Fruit fly (Drosophila melanogaster) whole organism, embryonic: Measurements from ENCODE around the gene CG9855.

Experiments used
- ATbp ChIP-seq: fragments of 200-800 bp; sonication (Bioruptor generic); optimal IDR thresholded peaks from 2 replicates; lab custom pipeline; 2017; ENCODE audit warnings: missing biosample characterization, mild to moderate bottlenecking, missing genetic modification characterization, missing genetic modification reagents
- Bdp1 ChIP-seq: fragments of 200-800 bp; sonication (Bioruptor generic); optimal IDR thresholded peaks from 3 replicates; lab custom pipeline; 2016; ENCODE audit warnings: missing biosample characterization, missing genetic modification characterization
- Blimp-1 ChIP-seq: fragments of 200-800 bp; sonication (Bioruptor generic); optimal IDR thresholded peaks from 3 replicates; lab custom pipeline; 2018; ENCODE audit warnings: missing biosample characterization, missing genetic modification characterization, mild to moderate bottlenecking, moderate library complexity, missing genetic modification reagents
- C15 ChIP-seq: fragments of 200-800 bp; sonication (Bioruptor generic); IDR thresholded peaks from 3 replicates; pipeline ENCODE4 v1.3.6; 2022; ENCODE audit warnings: missing biosample characterization, missing genetic modification characterization
- CG10274 ChIP-seq: fragments of 200-800 bp; sonication (Bioruptor generic); optimal IDR thresholded peaks from 3 replicates; lab custom pipeline; 2017; ENCODE audit warnings: missing biosample characterization, mild to moderate bottlenecking, missing genetic modification characterization
- CG12236 ChIP-seq: fragments of 200-800 bp; sonication (Bioruptor generic); optimal IDR thresholded peaks from 2 replicates; lab custom pipeline; 2016; ENCODE audit warnings: missing biosample characterization, missing genetic modification characterization
- CG1233 ChIP-seq: fragments of 200-800 bp; sonication (Bioruptor generic); optimal IDR thresholded peaks from 4 replicates; lab custom pipeline; 2018; ENCODE audit warnings: missing biosample characterization, mild to moderate bottlenecking, missing genetic modification characterization
- CG13287 ChIP-seq: fragments of 200-800 bp; sonication (Bioruptor generic); IDR thresholded peaks from 2 replicates; pipeline ENCODE4 v1.3.6; 2022; ENCODE audit warnings: missing biosample characterization, missing genetic modification characterization; ENCODE audit not compliant: partially characterized antibody
- CG15269 ChIP-seq: fragments of 200-800 bp; sonication (Bioruptor generic); optimal IDR thresholded peaks from 2 replicates; lab custom pipeline; 2018; ENCODE audit warnings: missing biosample characterization, mild to moderate bottlenecking, missing genetic modification characterization, moderate library complexity
- CG15479 ChIP-seq: fragments of 200-800 bp; sonication (Bioruptor generic); optimal IDR thresholded peaks from 3 replicates; lab custom pipeline; 2019; ENCODE audit warnings: missing biosample characterization, mild to moderate bottlenecking, missing genetic modification characterization, moderate library complexity
- CG15601 ChIP-seq: fragments of 200-800 bp; sonication (Bioruptor generic); optimal IDR thresholded peaks from 3 replicates; lab custom pipeline; 2019; ENCODE audit warnings: missing biosample characterization, mild to moderate bottlenecking, missing genetic modification characterization, moderate library complexity
- CG17328 ChIP-seq: fragments of 200-800 bp; sonication (Bioruptor generic); IDR thresholded peaks from 2 replicates; pipeline ENCODE4 v1.3.6; 2022; ENCODE audit warnings: missing biosample characterization, missing genetic modification characterization
- CG17612 ChIP-seq: fragments of 200-800 bp; sonication (Bioruptor generic); IDR thresholded peaks from 2 replicates; pipeline ENCODE4 v1.3.6; 2022; ENCODE audit warnings: missing biosample characterization, missing genetic modification characterization
- CG17912 ChIP-seq: fragments of 200-800 bp; sonication (Bioruptor generic); optimal IDR thresholded peaks from 2 replicates; lab custom pipeline; 2018; ENCODE audit warnings: missing biosample characterization, mild to moderate bottlenecking, missing genetic modification characterization
- CG18476 ChIP-seq: fragments of 200-800 bp; sonication (Bioruptor generic); optimal IDR thresholded peaks from 2 replicates; lab custom pipeline; 2016; ENCODE audit warnings: missing biosample characterization, mild to moderate bottlenecking, missing genetic modification characterization
- CG2875 ChIP-seq: fragments of 200-800 bp; sonication (Bioruptor generic); optimal IDR thresholded peaks from 2 replicates; lab custom pipeline; 2017; ENCODE audit warnings: missing biosample characterization, mild to moderate bottlenecking, missing genetic modification characterization, missing genetic modification reagents
- CG30431 ChIP-seq: fragments of 200-800 bp; sonication (Bioruptor generic); optimal IDR thresholded peaks from 2 replicates; lab custom pipeline; 2017; ENCODE audit warnings: missing biosample characterization, missing genetic modification characterization
- CG31365 ChIP-seq: fragments of 200-800 bp; sonication (Bioruptor generic); optimal IDR thresholded peaks from 2 replicates; lab custom pipeline; 2018; ENCODE audit warnings: missing biosample characterization, mild to moderate bottlenecking, missing genetic modification characterization
- CG32767 ChIP-seq: fragments of 200-800 bp; sonication (Bioruptor generic); IDR thresholded peaks from 2 replicates; pipeline ENCODE4 v1.3.6; 2022; ENCODE audit warnings: missing biosample characterization, missing genetic modification characterization
- CG4404 ChIP-seq: fragments of 200-800 bp; sonication (Bioruptor generic); IDR thresholded peaks from 2 replicates; pipeline ENCODE4 v1.3.6; 2022; ENCODE audit warnings: missing biosample characterization, missing genetic modification characterization
- CG6654 ChIP-seq: fragments of 200-800 bp; sonication (Bioruptor generic); optimal IDR thresholded peaks from 2 replicates; lab custom pipeline; 2017; ENCODE audit warnings: missing biosample characterization, mild to moderate bottlenecking, missing genetic modification characterization
- CG7786 ChIP-seq: fragments of 200-800 bp; sonication (Bioruptor generic); optimal IDR thresholded peaks from 2 replicates; lab custom pipeline; 2016; ENCODE audit warnings: missing biosample characterization, missing genetic modification characterization
- CG8765 ChIP-seq: fragments of 200-800 bp; sonication (Bioruptor generic); IDR thresholded peaks from 2 replicates; pipeline ENCODE4 v1.3.6; 2022; ENCODE audit warnings: missing biosample characterization, missing genetic modification characterization
- Camta ChIP-seq: fragments of 200-800 bp; sonication (Bioruptor generic); optimal IDR thresholded peaks from 2 replicates; lab custom pipeline; 2016; ENCODE audit warnings: missing biosample characterization, missing genetic modification characterization
- Fer1 ChIP-seq: fragments of 200-800 bp; sonication (Bioruptor generic); optimal IDR thresholded peaks from 2 replicates; lab custom pipeline; 2017; ENCODE audit warnings: missing biosample characterization, mild to moderate bottlenecking, missing genetic modification characterization
- Max ChIP-seq: fragments of 200-800 bp; sonication (Bioruptor generic); optimal IDR thresholded peaks from 2 replicates; lab custom pipeline; 2016; ENCODE audit warnings: missing biosample characterization, mild to moderate bottlenecking, missing genetic modification characterization
- Med ChIP-seq: fragments of 200-800 bp; sonication (Bioruptor generic); peaks from one replicate; lab custom pipeline; 2016; ENCODE audit warnings: missing biosample characterization, missing genetic modification characterization, mild to moderate bottlenecking, inconsistent platforms, moderate library complexity
- Neu2 ChIP-seq: fragments of 200-800 bp; sonication (Bioruptor generic); optimal IDR thresholded peaks from 3 replicates; lab custom pipeline; 2016; ENCODE audit warnings: missing biosample characterization, missing genetic modification characterization, borderline replicate concordance
- Optix ChIP-seq: fragments of 200-800 bp; sonication (Bioruptor generic); IDR thresholded peaks from 3 replicates; pipeline ENCODE4 v1.3.6; 2022; ENCODE audit warnings: missing biosample characterization, missing genetic modification characterization
- Rfx ChIP-seq: fragments of 200-800 bp; sonication (Bioruptor generic); IDR thresholded peaks from 2 replicates; pipeline ENCODE4 v1.3.6; 2022; ENCODE audit warnings: missing biosample characterization, missing genetic modification characterization
- Side ChIP-seq: fragments of 200-800 bp; sonication (Bioruptor generic); optimal IDR thresholded peaks from 2 replicates; lab custom pipeline; 2016; ENCODE audit warnings: missing biosample characterization, missing genetic modification characterization
- Sin3A ChIP-seq: fragments of >200 bp; optimal IDR thresholded peaks from 2 replicates; lab custom pipeline; 2018
- Vsx1 ChIP-seq: fragments of 200-800 bp; sonication (Bioruptor generic); optimal IDR thresholded peaks from 2 replicates; lab custom pipeline; 2017; ENCODE audit warnings: missing biosample characterization, mild to moderate bottlenecking, missing genetic modification characterization, missing genetic modification reagents
- chif ChIP-seq, 2 experiments: fragments of 200-800 bp; sonication (Bioruptor generic); optimal IDR thresholded peaks; 3 replicates each; lab custom pipeline; 2016; ENCODE audit warnings: missing biosample characterization in 2 of 2, missing genetic modification characterization in 2 of 2
- esg ChIP-seq: fragments of 200-800 bp; sonication (Bioruptor generic); conservative IDR thresholded peaks from 2 replicates; pipeline ENCODE4 v1.3.6; 2022; ENCODE audit warnings: missing biosample characterization, missing genetic modification characterization
- eve ChIP-seq, 2 experiments: fragments of >200 bp; optimal IDR thresholded peaks; 2 replicates each; lab custom pipeline; 2017; ENCODE audit warnings: missing biosample characterization in 2 of 2, missing genetic modification characterization in 2 of 2
- grau ChIP-seq: fragments of 200-800 bp; optimal IDR thresholded peaks from 3 replicates; lab custom pipeline; 2019; ENCODE audit warnings: missing biosample characterization, mild to moderate bottlenecking, missing genetic modification characterization, moderate library complexity
- gt ChIP-seq: fragments of 200-800 bp; sonication (Bioruptor generic); IDR thresholded peaks from 2 replicates; pipeline ENCODE4 v1.3.6; 2022; ENCODE audit warnings: missing biosample characterization, missing genetic modification characterization
- her ChIP-seq: fragments of 200-800 bp; sonication (Bioruptor generic); optimal IDR thresholded peaks from 2 replicates; lab custom pipeline; 2016; ENCODE audit warnings: missing biosample characterization, missing genetic modification characterization
- kah ChIP-seq: fragments of 200-800 bp; sonication (Bioruptor generic); optimal IDR thresholded peaks from 2 replicates; lab custom pipeline; 2018; ENCODE audit warnings: missing biosample characterization, mild to moderate bottlenecking, missing genetic modification characterization
- knrl ChIP-seq: fragments of 200-800 bp; sonication (Bioruptor generic); IDR thresholded peaks from 3 replicates; pipeline ENCODE4 v1.3.6; 2022; ENCODE audit warnings: missing biosample characterization, missing genetic modification characterization; ENCODE audit not compliant: partially characterized antibody
- p53 ChIP-seq: fragments of 200-800 bp; sonication (Bioruptor generic); optimal IDR thresholded peaks from 2 replicates; lab custom pipeline; 2016; ENCODE audit warnings: missing biosample characterization, missing genetic modification characterization
- pan ChIP-seq, 4 experiments: fragments of >200 bp in 3 of 4; fragments of 200-800 bp in 1 of 4; sonication (Bioruptor generic) in 1 of 4; optimal IDR thresholded peaks in 3 of 4; IDR thresholded peaks in 1 of 4; 2 replicates each; pipeline versions ENCODE4 v1.3.6 to Lab custom; 2017 to 2022; ENCODE audit warnings: missing biosample characterization in 2 of 4, missing genetic modification characterization in 2 of 4, mixed read lengths in 1 of 4
- pfk ChIP-seq: fragments of 200-800 bp; sonication (Bioruptor generic); optimal IDR thresholded peaks from 2 replicates; lab custom pipeline; 2018; ENCODE audit warnings: missing biosample characterization, mild to moderate bottlenecking, missing genetic modification characterization, moderate library complexity
- pum ChIP-seq: fragments of 200-800 bp; sonication (Bioruptor generic); optimal IDR thresholded peaks from 2 replicates; lab custom pipeline; 2016; ENCODE audit warnings: missing biosample characterization, missing genetic modification characterization
- ranshi ChIP-seq: fragments of 200-800 bp; sonication (Bioruptor generic); IDR thresholded peaks from 2 replicates; pipeline ENCODE4 v1.3.6; 2022; ENCODE audit warnings: missing biosample characterization, missing genetic modification characterization
- sqz ChIP-seq: fragments of 200-800 bp; sonication (Bioruptor generic); optimal IDR thresholded peaks from 3 replicates; lab custom pipeline; 2018; ENCODE audit warnings: missing biosample characterization, mild to moderate bottlenecking, missing genetic modification characterization
- stwl ChIP-seq: fragments of 200-800 bp; sonication (Bioruptor generic); optimal IDR thresholded peaks from 3 replicates; lab custom pipeline; 2018; ENCODE audit warnings: missing biosample characterization, mild to moderate bottlenecking, missing genetic modification characterization, moderate library complexity
- usp ChIP-seq: fragments of >200 bp; optimal IDR thresholded peaks from 2 replicates; lab custom pipeline; 2017; ENCODE audit warnings: missing biosample characterization, missing genetic modification characterization

CG9855 gene

DNA sequence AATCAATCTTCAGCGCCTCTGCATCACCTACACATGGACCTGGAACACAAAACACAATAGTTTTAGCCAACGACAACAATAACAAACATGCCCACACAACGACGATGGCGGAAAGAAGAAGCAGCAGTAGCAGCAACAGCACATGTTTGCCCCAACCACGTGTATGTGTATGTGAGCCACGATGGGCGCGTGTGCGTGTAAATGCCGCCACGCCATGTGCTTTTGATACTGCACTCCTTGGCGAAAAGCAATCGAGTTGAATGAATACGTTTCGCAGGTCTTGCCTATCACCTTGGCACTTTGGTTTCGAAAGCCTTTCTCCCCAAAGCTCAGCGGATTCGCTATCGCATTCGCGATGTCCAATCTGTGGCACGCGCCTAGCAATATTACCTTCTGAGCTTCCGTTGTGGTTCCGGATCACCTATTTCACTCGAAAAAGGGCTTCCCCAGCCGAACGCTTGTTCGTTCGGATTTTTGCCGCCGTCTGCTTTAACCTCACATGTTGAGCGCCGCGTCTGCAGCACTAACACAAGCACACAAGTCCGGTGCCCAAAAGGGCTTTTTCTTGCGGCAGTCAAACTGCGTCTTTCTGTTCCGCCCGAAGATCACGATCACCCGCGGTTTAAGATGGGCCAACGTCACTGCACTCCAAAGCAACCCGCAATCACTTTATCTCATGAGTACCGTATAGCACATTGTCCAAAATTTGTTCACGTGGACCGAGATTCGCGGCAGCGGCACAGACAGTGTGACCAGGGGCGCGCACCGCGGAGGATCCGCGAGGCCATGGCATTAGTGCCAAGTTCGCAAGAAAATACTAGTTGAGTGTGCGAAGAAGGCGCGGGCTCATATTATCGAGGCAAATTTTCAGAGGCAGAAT, 31.1 kb upstream of the CG9855 start, which contains the start of gene srl (continued):
- no peak for TF ChIP-seq CG15479
- no peak for TF ChIP-seq CG18476 (GFP tag; lab: Kevin White, UChicago)
- no peak for TF ChIP-seq eve (GFP tag; optimal IDR thresholded peaks at IDR 0.05; lab: Kevin White, UChicago)
- peak; percentile 13 for TF ChIP-seq pfk
- no peak for TF ChIP-seq CG15269 (tag; lab: Kevin White, UChicago)
- no peak for TF ChIP-seq CG31365 (tag; lab: Kevin White, UChicago)
- TF ChIP-seq CG17612, result no peak
- no peak for TF ChIP-seq Side (GFP tag; lab: Kevin White, UChicago)
- TF ChIP-seq chif (GFP tag; optimal IDR thresholded peaks at IDR 0.05; lab: Kevin White, UChicago), result no peak
- TF ChIP-seq CG8765, result no peak
- TF ChIP-seq CG6654 (GFP tag; lab: Kevin White, UChicago), result no peak
- no peak for TF ChIP-seq Vsx1 (GFP tag; lab: Kevin White, UChicago)
- TF ChIP-seq pum (GFP tag; lab: Kevin White, UChicago), result no peak
- peak; percentile 17 for TF ChIP-seq kah (GFP tag; lab: Kevin White, UChicago)
- no peak for TF ChIP-seq Bdp1
- TF ChIP-seq CG17328, result 0 out of 2 replicates have a peak, but pooled peaks have one; percentile 29
- TF ChIP-seq her, result peak; percentile 63
- TF ChIP-seq stwl (tag; lab: Kevin White, UChicago), result peak; percentile 72
- TF ChIP-seq pan (optimal IDR thresholded peaks at IDR 0.05; lab: Kevin White, UChicago), result no peak
- TF ChIP-seq pan (GFP tag; optimal IDR thresholded peaks at IDR 0.05 in 1 of 2, IDR thresholded peaks at IDR 0.05 in 1 of 2), result no peak
- TF ChIP-seq Rfx (GFP tag; lab: Robert Waterston, UW), result peak; percentile 47; the same call in 1 of the 2 replicates
- TF ChIP-seq Blimp-1 (GFP tag; lab: Kevin White, UChicago), result no peak
- TF ChIP-seq esg (GFP tag; lab: Robert Waterston, UW), result no peak
- TF ChIP-seq sqz (GFP tag; lab: Kevin White, UChicago), result no peak
- peak; percentile 30 for TF ChIP-seq p53 (GFP tag; lab: Kevin White, UChicago)
- peak; percentile 52; the same call in 1 of the 2 replicates for TF ChIP-seq CG13287
- TF ChIP-seq ranshi (GFP tag; lab: Robert Waterston, UW), result no peak
- peak; percentile 25 for TF ChIP-seq Fer1 (GFP tag; lab: Kevin White, UChicago)
- no peak for TF ChIP-seq CG32767 (GFP tag; lab: Robert Waterston, UW)
- TF ChIP-seq ATbp (GFP tag; lab: Kevin White, UChicago), result no peak
- TF ChIP-seq Max, result peak; percentile 85
- TF ChIP-seq Camta (GFP tag; lab: Kevin White, UChicago), result no peak
- TF ChIP-seq CG17912, result no peak
- no peak for TF ChIP-seq Neu2 (GFP tag; lab: Kevin White, UChicago)
- TF ChIP-seq grau, result no peak
- peak; percentile 76 for TF ChIP-seq Sin3A
- TF ChIP-seq knrl (GFP tag; lab: Robert Waterston, UW), result no peak
- peak; percentile 2 for TF ChIP-seq CG10274 (GFP tag; lab: Kevin White, UChicago)
- TF ChIP-seq CG4404 (GFP tag; lab: Robert Waterston, UW), result no peak
- TF ChIP-seq CG30431 (GFP tag; lab: Kevin White, UChicago), result no peak
- TF ChIP-seq CG7786 (GFP tag; lab: Kevin White, UChicago), result no peak
- no peak for TF ChIP-seq CG15601
- no peak for TF ChIP-seq C15
- no peak for TF ChIP-seq usp (GFP tag; lab: Kevin White, UChicago)
- TF ChIP-seq CG12236, result no peak
- TF ChIP-seq gt, result no peak
- no peak for TF ChIP-seq CG2875 (GFP tag; lab: Kevin White, UChicago)
- no peak for TF ChIP-seq Optix (GFP tag; lab: Robert Waterston, UW)
- no peak for TF ChIP-seq CG1233 (GFP tag; lab: Kevin White, UChicago)
- peak; percentile 86 for TF ChIP-seq Med
